Worm (Caenorhabditis elegans) whole organism, L2 larva: ENCODE results near the gene clec-134.

Experiments used
- elt-3 ChIP-seq: sonication (generic microtip); optimal IDR thresholded peaks from 2 replicates; lab custom pipeline; 2017; ENCODE audit warnings: missing biosample characterization, missing genetic modification characterization
- nhr-11 ChIP-seq: fragments of 150-350 bp; optimal IDR thresholded peaks from 2 replicates; lab custom pipeline; 2014; ENCODE audit warnings: missing biosample characterization, missing genetic modification characterization
- snpc-4 ChIP-seq: fragments of 150-350 bp; optimal IDR thresholded peaks from 2 replicates; lab custom pipeline; 2014; ENCODE audit warnings: missing biosample characterization, missing genetic modification characterization

DNA sequence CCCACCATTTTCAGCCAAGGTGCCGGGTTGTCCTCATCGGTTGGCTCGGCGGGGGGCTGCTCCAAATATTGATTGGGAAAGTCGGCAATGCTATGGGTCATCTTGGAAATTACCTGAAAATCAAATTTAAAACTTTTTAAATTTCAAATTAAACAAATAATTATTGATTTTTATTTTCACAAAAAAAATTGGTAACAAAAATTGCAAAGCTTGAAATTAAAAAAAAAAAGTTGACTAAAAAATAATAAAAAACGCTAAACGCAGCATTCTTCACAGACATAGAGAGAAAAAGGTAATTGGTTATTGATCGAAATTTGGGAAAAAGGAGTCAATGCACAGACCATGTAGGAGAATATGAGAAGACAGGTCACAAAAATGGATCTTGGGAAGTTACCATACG lies 18.9 kb downstream of the clec-134 start, which contains the start of gene Y49F6A.11:
- TF ChIP-seq elt-3 (tag; lab: Kevin White, UChicago) (no peak), nhr-11 (no peak), snpc-4 (tag; lab: Kevin White, UChicago) (no peak)
